Fruit fly (Drosophila melanogaster): Measurements from ENCODE around the gene CG13689.

Gene CG13689

dm6 chr2L:621101-621500 is 18.5 kb downstream of the CG13689 start, which contains the start of gene lectin-21Cb:
TSS of gene lectin-21Cb (minus strand) at chr2L:621201.
- TF ChIP-seq CG4496 (GFP tag; IDR thresholded peaks at IDR 0.05), result no peak
- TF ChIP-seq Pif1B (GFP tag; optimal IDR thresholded peaks at IDR 0.05), result no peak
- TF ChIP-seq CG10348 (GFP tag; IDR thresholded peaks at IDR 0.05), result no peak

- no peak for TF ChIP-seq CG8301 (tag; optimal IDR thresholded peaks at IDR 0.05)
- TF ChIP-seq rn (GFP tag; IDR thresholded peaks at IDR 0.05), result no peak
- TF ChIP-seq Snoo (tag; optimal IDR thresholded peaks at IDR 0.05), result no peak
- TF ChIP-seq CG13204 (GFP tag; optimal IDR thresholded peaks at IDR 0.05), result peak; percentile 50
- no peak for TF ChIP-seq CG4496 (GFP tag; IDR thresholded peaks at IDR 0.05)
- TF ChIP-seq CG8159 (tag; optimal IDR thresholded peaks at IDR 0.05), result no peak
- TF ChIP-seq fd96Ca (GFP tag; IDR thresholded peaks at IDR 0.05), result no peak
- TF ChIP-seq CG32121 (GFP tag; IDR thresholded peaks at IDR 0.05), result no peak
- peak; percentile 17 for TF ChIP-seq CG14655 (GFP tag; optimal IDR thresholded peaks at IDR 0.05)
- TF ChIP-seq CG34367 (tag; optimal IDR thresholded peaks at IDR 0.05), result no peak
- no peak for TF ChIP-seq Pif1B (GFP tag; optimal IDR thresholded peaks at IDR 0.05)
- TF ChIP-seq CG15710 (tag; optimal IDR thresholded peaks at IDR 0.05), result no peak
- no peak for TF ChIP-seq D1 (tag; optimal IDR thresholded peaks at IDR 0.05)
- TF ChIP-seq Ets98B (GFP tag; IDR thresholded peaks at IDR 0.05), result no peak
- TF ChIP-seq EcR (GFP tag; optimal IDR thresholded peaks at IDR 0.05), result peak; percentile 38
- TF ChIP-seq gl (tag; optimal IDR thresholded peaks at IDR 0.05), result no peak
- no peak for TF ChIP-seq CG9948 (tag; optimal IDR thresholded peaks at IDR 0.05)
- TF ChIP-seq CG17806 (tag; optimal IDR thresholded peaks at IDR 0.05), result no peak
- no peak for TF ChIP-seq CG10348 (GFP tag; IDR thresholded peaks at IDR 0.05)
- TF ChIP-seq Pif1A (GFP tag; optimal IDR thresholded peaks at IDR 0.05), result no peak
- 0 out of 2 replicates have a peak, but pooled peaks have one; percentile 34 for TF ChIP-seq CG12605 (GFP tag; IDR thresholded peaks at IDR 0.05)
Observed at dm6 chr2L:623210-623873, 20.7 kb downstream of the CG13689 start.

dm6 chr2L:624317-624716 is 21.7 kb downstream of the CG13689 start, which contains the start of gene lectin-21Ca:
TSS of gene lectin-21Ca (plus strand) at chr2L:624617.
- TF ChIP-seq CG13204 (GFP tag; optimal IDR thresholded peaks at IDR 0.05) (no peak), CG32121 (GFP tag; IDR thresholded peaks at IDR 0.05) (no peak), Ets98B (GFP tag; IDR thresholded peaks at IDR 0.05) (no peak), Snoo (tag; optimal IDR thresholded peaks at IDR 0.05) (no peak), Pif1B (GFP tag; optimal IDR thresholded peaks at IDR 0.05) (no peak), CG10348 (GFP tag; IDR thresholded peaks at IDR 0.05) (no peak), CG4496 (GFP tag; IDR thresholded peaks at IDR 0.05) (no peak), CG8301 (tag; optimal IDR thresholded peaks at IDR 0.05) (no peak), CG9948 (tag; optimal IDR thresholded peaks at IDR 0.05) (no peak), CG15710 (tag; optimal IDR thresholded peaks at IDR 0.05) (no peak)

dm6 chr2L:625352-625751 is 22.7 kb downstream of the CG13689 start, which contains the start of gene CG2839:
TSS of gene CG2839 (plus strand) at chr2L:625652.
- no peak for TF ChIP-seq CG10348 (GFP tag; IDR thresholded peaks at IDR 0.05)

dm6 chr2L:630177-630576 is 27.6 kb downstream of the CG13689 start:
- TF ChIP-seq CG10348 (GFP tag; IDR thresholded peaks at IDR 0.05) (peak; percentile 33; the same call in 1 of the 2 replicates), EcR (GFP tag; optimal IDR thresholded peaks at IDR 0.05) (no peak), CG8159 (tag; optimal IDR thresholded peaks at IDR 0.05) (no peak), CG34367 (tag; optimal IDR thresholded peaks at IDR 0.05) (no peak), CG32121 (GFP tag; IDR thresholded peaks at IDR 0.05) (peak; percentile 59), CG14655 (GFP tag; optimal IDR thresholded peaks at IDR 0.05) (peak; percentile 11), Pif1A (GFP tag; optimal IDR thresholded peaks at IDR 0.05) (no peak), CG9948 (tag; optimal IDR thresholded peaks at IDR 0.05) (no peak), Ets98B (GFP tag; IDR thresholded peaks at IDR 0.05) (peak; percentile 29; the same call in 1 of the 2 replicates), fd96Ca (GFP tag; IDR thresholded peaks at IDR 0.05) (peak; percentile 73), CG4496 (GFP tag; IDR thresholded peaks at IDR 0.05) (0 out of 3 replicates have a peak, but pooled peaks have one; percentile 38)

dm6 chr2L:633192-633591 is 30.6 kb downstream of the CG13689 start:
- TF ChIP-seq CG15710 (tag; optimal IDR thresholded peaks at IDR 0.05), result no peak
- TF ChIP-seq CG10348 (GFP tag; IDR thresholded peaks at IDR 0.05), result no peak
- no peak for TF ChIP-seq CG34367 (tag; optimal IDR thresholded peaks at IDR 0.05)
- TF ChIP-seq Snoo (tag; optimal IDR thresholded peaks at IDR 0.05), result no peak
- no peak for TF ChIP-seq CG8301 (tag; optimal IDR thresholded peaks at IDR 0.05)
- no peak for TF ChIP-seq rn (GFP tag; IDR thresholded peaks at IDR 0.05)
- TF ChIP-seq Ets98B (GFP tag; IDR thresholded peaks at IDR 0.05), result no peak
- TF ChIP-seq CG4496 (GFP tag; IDR thresholded peaks at IDR 0.05), result no peak
- no peak for TF ChIP-seq gl (tag; optimal IDR thresholded peaks at IDR 0.05)

dm6 chr2L:634208-634614 is 31.6 kb downstream of the CG13689 start:
- TF ChIP-seq CG10348 (GFP tag; IDR thresholded peaks at IDR 0.05) (no peak), Pif1B (GFP tag; optimal IDR thresholded peaks at IDR 0.05) (peak; percentile 9), Snoo (tag; optimal IDR thresholded peaks at IDR 0.05) (peak; percentile 53), gl (tag; optimal IDR thresholded peaks at IDR 0.05) (no peak), CG9948 (tag; optimal IDR thresholded peaks at IDR 0.05) (no peak), CG14655 (GFP tag; optimal IDR thresholded peaks at IDR 0.05) (no peak)
